Fruit fly (Drosophila melanogaster) whole organism, embryonic: ENCODE data around the gene CCT3.

ENCODE experiments used
- Nf-YB ChIP-seq: fragments of 200-800 bp; sonication (Bioruptor generic); optimal IDR thresholded peaks from 3 replicates; lab custom pipeline; 2019; ENCODE audit warnings: missing biosample characterization, mild to moderate bottlenecking, missing genetic modification characterization, moderate library complexity
- Nf-YC ChIP-seq: fragments of 200-800 bp; optimal IDR thresholded peaks from 3 replicates; lab custom pipeline; 2019; ENCODE audit warnings: missing biosample characterization, mild to moderate bottlenecking, missing genetic modification characterization, moderate library complexity
- Side ChIP-seq: fragments of 200-800 bp; sonication (Bioruptor generic); optimal IDR thresholded peaks from 2 replicates; lab custom pipeline; 2016; ENCODE audit warnings: missing biosample characterization, missing genetic modification characterization
- kni ChIP-seq: fragments of 200-800 bp; sonication (Bioruptor generic); optimal IDR thresholded peaks from 3 replicates; lab custom pipeline; 2017; ENCODE audit warnings: mild to moderate bottlenecking, missing biosample characterization, missing genetic modification reagents, missing genetic modification characterization
- phol ChIP-seq: fragments of 200-800 bp; sonication (Bioruptor generic); optimal IDR thresholded peaks from 3 replicates; lab custom pipeline; 2018; ENCODE audit warnings: missing biosample characterization, mild to moderate bottlenecking, missing genetic modification characterization, moderate library complexity
- seq ChIP-seq: fragments of 200-800 bp; sonication (Bioruptor generic); IDR thresholded peaks from 2 replicates; pipeline ENCODE4 v1.3.6; 2022; ENCODE audit warnings: missing biosample characterization, missing genetic modification characterization
- twi ChIP-seq: fragments of 200-800 bp; optimal IDR thresholded peaks from 2 replicates; lab custom pipeline; 2019; ENCODE audit warnings: missing biosample characterization, mild to moderate bottlenecking, missing genetic modification characterization, moderate library complexity

The CCT3 gene

dm6 chr3R:16682901-16683300, 35.5 kb downstream of the CCT3 start:
- TF ChIP-seq Side (GFP tag; lab: Kevin White, UChicago) (no peak), twi (tag; lab: Kevin White, UChicago) (no peak), Nf-YB (GFP tag; lab: Kevin White, UChicago) (peak; percentile 55), seq (GFP tag; lab: Robert Waterston, UW) (peak; percentile 86; the same call in 1 of the 2 replicates), kni (peak; percentile 16), phol (tag; lab: Kevin White, UChicago) (peak; percentile 86), Nf-YC (tag; lab: Kevin White, UChicago) (peak; percentile 62)
